Worm (Caenorhabditis elegans) whole organism, L4/young adult: Measurements from ENCODE around the gene arrd-10.

ENCODE experiments used
- dao-5 ChIP-seq: sonication (generic microtip); optimal IDR thresholded peaks from 2 replicates; lab custom pipeline; 2016; ENCODE audit warnings: missing genotype, missing genetic modification characterization, moderate library complexity, missing compliant biosample characterization
- him-1 ChIP-seq: sonication (generic microtip); optimal IDR thresholded peaks from 2 replicates; lab custom pipeline; 2016; ENCODE audit warnings: missing genotype, missing genetic modification reagents, missing genetic modification characterization, missing compliant biosample characterization

DNA sequence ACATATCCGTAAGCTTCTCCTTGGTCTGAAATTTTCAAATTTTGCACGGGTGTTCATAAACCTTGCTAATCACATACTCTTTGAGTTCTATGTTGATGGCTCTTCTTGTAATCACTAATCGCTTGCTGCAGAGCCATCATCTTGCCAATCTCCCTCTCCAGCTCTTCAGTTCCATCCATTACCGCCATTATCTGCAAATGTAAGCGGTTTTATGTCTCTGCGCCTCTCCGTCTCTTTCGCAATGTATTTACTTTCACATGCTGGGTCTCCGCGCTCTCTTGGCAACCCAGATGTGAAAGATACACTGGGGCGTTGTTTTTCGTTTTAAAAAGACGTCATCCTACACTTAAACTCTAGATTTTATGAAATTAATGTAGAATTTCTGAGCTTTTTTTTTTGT lies 13.4 kb downstream of the arrd-10 start:
- TF ChIP-seq him-1 (no peak), dao-5 (tag; lab: Kevin White, UChicago) (no peak)
